Fruit fly (Drosophila melanogaster) whole organism, embryonic: ENCODE data around the gene Drgx.

Experiments used
- Adf1 ChIP-seq: fragments of 200-800 bp; sonication (Bioruptor generic); IDR thresholded peaks from 2 replicates; pipeline ENCODE4 v1.3.6; 2022; ENCODE audit warnings: missing biosample characterization, missing genetic modification characterization
- Bgb ChIP-seq: fragments of 200-800 bp; sonication (Bioruptor generic); IDR thresholded peaks from 2 replicates; pipeline ENCODE4 v1.3.6; 2022; ENCODE audit warnings: missing biosample characterization, missing genetic modification characterization; ENCODE audit not compliant: partially characterized antibody
- CG10543 ChIP-seq: fragments of 200-800 bp; sonication (Bioruptor generic); optimal IDR thresholded peaks from 3 replicates; lab custom pipeline; 2017; ENCODE audit warnings: missing biosample characterization, mild to moderate bottlenecking, missing genetic modification characterization, moderate library complexity
- CG10654 ChIP-seq: fragments of 200-800 bp; sonication (Bioruptor generic); optimal IDR thresholded peaks from 2 replicates; lab custom pipeline; 2016; ENCODE audit warnings: missing biosample characterization, missing genetic modification characterization
- CG14860 ChIP-seq: fragments of 200-800 bp; sonication (Bioruptor generic); IDR thresholded peaks from 3 replicates; pipeline ENCODE4 v1.3.6; 2022; ENCODE audit warnings: missing biosample characterization, missing genetic modification characterization; ENCODE audit not compliant: partially characterized antibody
- CG15269 ChIP-seq: fragments of 200-800 bp; sonication (Bioruptor generic); optimal IDR thresholded peaks from 2 replicates; lab custom pipeline; 2018; ENCODE audit warnings: missing biosample characterization, mild to moderate bottlenecking, missing genetic modification characterization, moderate library complexity
- CG16813 ChIP-seq: fragments of 200-800 bp; sonication (Bioruptor generic); IDR thresholded peaks from 3 replicates; pipeline ENCODE4 v1.3.6; 2022; ENCODE audit warnings: missing biosample characterization, missing genetic modification characterization; ENCODE audit not compliant: partially characterized antibody
- CG2120 ChIP-seq: fragments of 200-800 bp; sonication (Bioruptor generic); optimal IDR thresholded peaks from 3 replicates; lab custom pipeline; 2016; ENCODE audit warnings: missing biosample characterization, missing genetic modification characterization
- CG2678 ChIP-seq: fragments of 200-800 bp; sonication (Bioruptor generic); optimal IDR thresholded peaks from 3 replicates; lab custom pipeline; 2019; ENCODE audit warnings: missing biosample characterization, mild to moderate bottlenecking, missing genetic modification characterization, moderate library complexity
- CG2712 ChIP-seq: fragments of 200-800 bp; optimal IDR thresholded peaks from 3 replicates; lab custom pipeline; 2019; ENCODE audit warnings: missing biosample characterization, mild to moderate bottlenecking, missing genetic modification characterization, moderate library complexity
- CG33213 ChIP-seq: fragments of 200-800 bp; sonication (Bioruptor generic); optimal IDR thresholded peaks from 3 replicates; lab custom pipeline; 2016; ENCODE audit warnings: missing biosample characterization, missing genetic modification characterization
- CG5245 ChIP-seq: fragments of 200-800 bp; sonication (Bioruptor generic); optimal IDR thresholded peaks from 3 replicates; lab custom pipeline; 2016; ENCODE audit warnings: missing biosample characterization, missing genetic modification characterization
- CG7271 ChIP-seq: fragments of 200-800 bp; sonication (Bioruptor generic); optimal IDR thresholded peaks from 2 replicates; lab custom pipeline; 2018; ENCODE audit warnings: missing biosample characterization, mild to moderate bottlenecking, missing genetic modification characterization, moderate library complexity
- CG7372 ChIP-seq: fragments of 200-800 bp; sonication (Bioruptor generic); IDR thresholded peaks from 2 replicates; pipeline ENCODE4 v1.3.6; 2022; ENCODE audit warnings: missing biosample characterization, missing genetic modification characterization
- CG7556 ChIP-seq: fragments of 200-800 bp; sonication (Bioruptor generic); optimal IDR thresholded peaks from 2 replicates; lab custom pipeline; 2017; ENCODE audit warnings: missing biosample characterization, mild to moderate bottlenecking, missing genetic modification characterization
- CG7786 ChIP-seq: fragments of 200-800 bp; sonication (Bioruptor generic); optimal IDR thresholded peaks from 2 replicates; lab custom pipeline; 2016; ENCODE audit warnings: missing biosample characterization, missing genetic modification characterization
- CG7928 ChIP-seq: fragments of 200-800 bp; sonication (Bioruptor generic); optimal IDR thresholded peaks from 2 replicates; lab custom pipeline; 2017; ENCODE audit warnings: missing biosample characterization, mild to moderate bottlenecking, missing genetic modification characterization
- CG7987 ChIP-seq: fragments of 200-800 bp; sonication (Bioruptor generic); optimal IDR thresholded peaks from 2 replicates; lab custom pipeline; 2018; ENCODE audit warnings: missing biosample characterization, mild to moderate bottlenecking, missing genetic modification characterization, moderate library complexity
- CG9817 ChIP-seq: fragments of 200-800 bp; sonication (Bioruptor generic); optimal IDR thresholded peaks from 2 replicates; lab custom pipeline; 2018; ENCODE audit warnings: missing biosample characterization, mild to moderate bottlenecking, missing genetic modification characterization, moderate library complexity
- CTCF ChIP-seq: fragments of 200-800 bp; sonication (Bioruptor generic); optimal IDR thresholded peaks from 2 replicates; lab custom pipeline; 2017; ENCODE audit warnings: missing biosample characterization, mild to moderate bottlenecking, missing genetic modification characterization, moderate library complexity
- CoRest ChIP-seq: fragments of 200-800 bp; sonication (Bioruptor generic); optimal IDR thresholded peaks from 3 replicates; lab custom pipeline; 2018; ENCODE audit warnings: missing biosample characterization, mild to moderate bottlenecking, missing genetic modification characterization, moderate library complexity
- Dek ChIP-seq: fragments of 200-800 bp; sonication (Bioruptor generic); optimal IDR thresholded peaks from 3 replicates; lab custom pipeline; 2019; ENCODE audit warnings: missing biosample characterization, mild to moderate bottlenecking, missing genetic modification characterization, moderate library complexity
- Dfd ChIP-seq, 2 experiments: fragments of >200 bp; optimal IDR thresholded peaks; 2 replicates each; lab custom pipeline; 2017; ENCODE audit warnings: missing biosample characterization in 2 of 2, missing genetic modification characterization in 2 of 2
- Fer3 ChIP-seq: fragments of 200-800 bp; sonication (Bioruptor generic); optimal IDR thresholded peaks from 2 replicates; lab custom pipeline; 2018; ENCODE audit warnings: missing biosample characterization, mild to moderate bottlenecking, missing genetic modification characterization, moderate library complexity
- NC2β ChIP-seq: fragments of 200-800 bp; sonication (Bioruptor generic); optimal IDR thresholded peaks from 2 replicates; lab custom pipeline; 2016; ENCODE audit warnings: missing biosample characterization, missing genetic modification characterization
- Nf-YC ChIP-seq: fragments of 200-800 bp; optimal IDR thresholded peaks from 3 replicates; lab custom pipeline; 2019; ENCODE audit warnings: missing biosample characterization, mild to moderate bottlenecking, missing genetic modification characterization, moderate library complexity
- Pdp1 ChIP-seq, 2 experiments: fragments of 200-800 bp; sonication (Bioruptor generic); optimal IDR thresholded peaks; 3 replicates each; lab custom pipeline; 2016; ENCODE audit warnings: missing biosample characterization in 2 of 2, missing genetic modification characterization in 2 of 2, mild to moderate bottlenecking in 1 of 2, moderate library complexity in 1 of 2
- ac ChIP-seq: fragments of 200-800 bp; sonication (Bioruptor generic); optimal IDR thresholded peaks from 3 replicates; lab custom pipeline; 2017; ENCODE audit warnings: missing biosample characterization, mild to moderate bottlenecking, missing genetic modification characterization
- al ChIP-seq: fragments of 200-800 bp; sonication (Bioruptor generic); IDR thresholded peaks from 2 replicates; pipeline ENCODE4 v1.3.6; 2022; ENCODE audit warnings: missing biosample characterization, missing genetic modification characterization
- bcd ChIP-seq: fragments of 200-800 bp; sonication (Bioruptor generic); optimal IDR thresholded peaks from 2 replicates; lab custom pipeline; 2017; ENCODE audit warnings: missing biosample characterization, mild to moderate bottlenecking, missing genetic modification characterization
- caup ChIP-seq: fragments of 200-800 bp; sonication (Bioruptor generic); optimal IDR thresholded peaks from 3 replicates; lab custom pipeline; 2017; ENCODE audit warnings: missing biosample characterization, mild to moderate bottlenecking, missing genetic modification characterization, moderate library complexity; ENCODE audit not compliant: severe bottlenecking
- chm ChIP-seq: fragments of 200-800 bp; sonication (Bioruptor generic); IDR thresholded peaks from 2 replicates; pipeline ENCODE4 v1.3.6; 2022; ENCODE audit warnings: missing biosample characterization, missing genetic modification characterization
- dan ChIP-seq: fragments of 200-800 bp; sonication (Bioruptor generic); IDR thresholded peaks from 2 replicates; pipeline ENCODE4 v1.3.6; 2022; ENCODE audit warnings: missing biosample characterization, missing genetic modification characterization
- dimm ChIP-seq: fragments of 200-800 bp; sonication (Bioruptor generic); IDR thresholded peaks from 2 replicates; pipeline ENCODE4 v1.3.6; 2022; ENCODE audit warnings: missing biosample characterization, missing genetic modification characterization
- dmrt11E ChIP-seq: fragments of 200-800 bp; sonication (Bioruptor generic); optimal IDR thresholded peaks from 3 replicates; lab custom pipeline; 2018; ENCODE audit warnings: missing biosample characterization, mild to moderate bottlenecking, missing genetic modification characterization, moderate library complexity
- dysf ChIP-seq: fragments of 200-800 bp; sonication (Bioruptor generic); IDR thresholded peaks from 3 replicates; pipeline ENCODE4 v1.3.6; 2022; ENCODE audit warnings: missing biosample characterization, missing genetic modification characterization
- fd102C ChIP-seq: fragments of 200-800 bp; sonication (Bioruptor generic); optimal IDR thresholded peaks from 2 replicates; lab custom pipeline; 2018; ENCODE audit warnings: missing biosample characterization, mild to moderate bottlenecking, missing genetic modification characterization, moderate library complexity
- gsb ChIP-seq: fragments of 200-800 bp; sonication (Bioruptor generic); IDR thresholded peaks from 2 replicates; pipeline ENCODE4 v1.3.6; 2022; ENCODE audit warnings: missing biosample characterization, missing genetic modification characterization
- hbn ChIP-seq: fragments of 200-800 bp; sonication (Bioruptor generic); IDR thresholded peaks from 2 replicates; pipeline ENCODE4 v1.3.6; 2022; ENCODE audit warnings: missing biosample characterization, missing genetic modification characterization; ENCODE audit not compliant: partially characterized antibody
- hkb ChIP-seq, 2 experiments: fragments of 200-800 bp in 1 of 2; fragments of >200 bp in 1 of 2; sonication (Bioruptor generic) in 1 of 2; IDR thresholded peaks in 1 of 2; optimal IDR thresholded peaks in 1 of 2; 2 replicates each; pipeline versions ENCODE4 v1.3.6 to Lab custom; 2017 to 2022; ENCODE audit warnings: missing biosample characterization in 1 of 2, missing genetic modification characterization in 1 of 2
- kni ChIP-seq: fragments of 200-800 bp; sonication (Bioruptor generic); optimal IDR thresholded peaks from 3 replicates; lab custom pipeline; 2017; ENCODE audit warnings: mild to moderate bottlenecking, missing biosample characterization, missing genetic modification reagents, missing genetic modification characterization
- nerfin-1 ChIP-seq: fragments of 200-800 bp; sonication (Bioruptor generic); optimal IDR thresholded peaks from 3 replicates; lab custom pipeline; 2019; ENCODE audit warnings: missing biosample characterization, mild to moderate bottlenecking, missing genetic modification characterization, moderate library complexity
- sc ChIP-seq, 3 experiments: fragments of >200 bp in 2 of 3; fragments of 200-800 bp in 1 of 3; sonication (Bioruptor generic) in 1 of 3; optimal IDR thresholded peaks; 2 replicates in 2 of 3; 3 replicates in 1 of 3; lab custom pipeline; 2017; ENCODE audit warnings: mild to moderate bottlenecking in 1 of 3, missing biosample characterization in 1 of 3, missing genetic modification characterization in 1 of 3, missing genetic modification reagents in 1 of 3
- sd ChIP-seq: fragments of 200-800 bp; sonication (Bioruptor generic); optimal IDR thresholded peaks from 3 replicates; lab custom pipeline; 2018; ENCODE audit warnings: missing biosample characterization, mild to moderate bottlenecking, missing genetic modification characterization, moderate library complexity
- sens ChIP-seq: fragments of 200-800 bp; sonication (Bioruptor generic); peaks from one replicate; lab custom pipeline; 2016; ENCODE audit warnings: missing biosample characterization, missing genetic modification characterization
- sens-2 ChIP-seq: fragments of 200-800 bp; sonication (Bioruptor generic); IDR thresholded peaks from 2 replicates; pipeline ENCODE4 v1.3.6; 2022; ENCODE audit warnings: missing biosample characterization, missing genetic modification characterization
- ssp ChIP-seq: fragments of 200-800 bp; sonication (Bioruptor generic); IDR thresholded peaks from 2 replicates; pipeline ENCODE4 v1.3.6; 2022; ENCODE audit warnings: missing biosample characterization, missing genetic modification characterization
- unc-4 ChIP-seq: fragments of 200-800 bp; sonication (Bioruptor generic); IDR thresholded peaks from 2 replicates; pipeline ENCODE4 v1.3.6; 2022; ENCODE audit warnings: missing biosample characterization, missing genetic modification characterization; ENCODE audit not compliant: partially characterized antibody
- unpg ChIP-seq: fragments of 200-800 bp; sonication (Bioruptor generic); optimal IDR thresholded peaks from 3 replicates; lab custom pipeline; 2018; ENCODE audit warnings: missing biosample characterization, mild to moderate bottlenecking, missing genetic modification characterization, moderate library complexity
- zf30C ChIP-seq: fragments of 200-800 bp; sonication (Bioruptor generic); optimal IDR thresholded peaks from 3 replicates; lab custom pipeline; 2018; ENCODE audit warnings: missing biosample characterization, mild to moderate bottlenecking, missing genetic modification characterization

Drgx gene

DNA sequence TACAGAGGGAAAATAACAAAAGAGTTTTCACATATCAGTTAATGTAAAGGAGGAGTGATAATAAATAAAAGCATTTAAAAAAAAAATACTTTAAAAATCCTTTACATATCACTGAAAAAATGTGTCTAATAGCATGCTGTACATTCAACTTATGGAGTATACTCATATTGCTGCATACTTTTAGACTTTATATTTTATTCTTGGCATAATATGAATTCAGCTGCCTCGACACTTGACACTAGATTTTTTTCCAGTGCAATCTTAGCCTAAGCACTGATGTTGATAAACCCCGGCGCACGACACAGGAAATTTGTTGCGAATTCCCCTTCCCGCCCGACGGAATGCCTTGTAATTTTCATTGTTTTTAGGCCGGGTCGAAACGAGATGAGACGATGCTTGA is 77.9 kb downstream of the Drgx start (continued):
- no peak for TF ChIP-seq Pdp1 (GFP tag; optimal IDR thresholded peaks at IDR 0.05; lab: Kevin White, UChicago)
- no peak for TF ChIP-seq CG14860 (GFP tag; lab: Robert Waterston, UW)
- no peak for TF ChIP-seq CTCF (GFP tag; lab: Kevin White, UChicago)
- no peak for TF ChIP-seq chm
- no peak for TF ChIP-seq Nf-YC (tag; lab: Kevin White, UChicago)
- no peak for TF ChIP-seq dimm (GFP tag; lab: Robert Waterston, UW)
- no peak for TF ChIP-seq CG10654 (GFP tag; lab: Kevin White, UChicago)
- peak; percentile 2 for TF ChIP-seq unpg (GFP tag; lab: Kevin White, UChicago)
- no peak for TF ChIP-seq Dfd (GFP tag; optimal IDR thresholded peaks at IDR 0.05; lab: Kevin White, UChicago)
- no peak for TF ChIP-seq ac (GFP tag; lab: Kevin White, UChicago)
- TF ChIP-seq sens-2: no peak
- no peak for TF ChIP-seq dysf (GFP tag; lab: Robert Waterston, UW)
- no peak for TF ChIP-seq Adf1 (GFP tag; lab: Robert Waterston, UW)
- TF ChIP-seq caup (GFP tag; lab: Kevin White, UChicago): peak; percentile 2
- no peak for TF ChIP-seq CG2712
- TF ChIP-seq CG7271: no peak
- TF ChIP-seq sd: no peak
- TF ChIP-seq CG7372 (GFP tag; lab: Robert Waterston, UW): no peak
- no peak for TF ChIP-seq hkb (optimal IDR thresholded peaks at IDR 0.05; lab: Kevin White, UChicago)
- TF ChIP-seq hkb (GFP tag; IDR thresholded peaks at IDR 0.05; lab: Robert Waterston, UW): no peak
- peak; percentile 12 for TF ChIP-seq Fer3 (tag; lab: Kevin White, UChicago)
- TF ChIP-seq al (GFP tag; lab: Robert Waterston, UW): no peak
- no peak for TF ChIP-seq unc-4
- peak; percentile 12 for TF ChIP-seq CoRest (tag; lab: Kevin White, UChicago)
- peak; percentile 29 for TF ChIP-seq CG15269 (tag; lab: Kevin White, UChicago)
- TF ChIP-seq Bgb (GFP tag; lab: Robert Waterston, UW): no peak
- TF ChIP-seq CG7556: peak; percentile 35
- no peak for TF ChIP-seq nerfin-1
- peak; percentile 66 for TF ChIP-seq zf30C (GFP tag; lab: Kevin White, UChicago)
- no peak for TF ChIP-seq CG5245
- no peak for TF ChIP-seq Dek
- TF ChIP-seq CG7928 (GFP tag; lab: Kevin White, UChicago): no peak
- TF ChIP-seq CG9817: no peak
- no peak for TF ChIP-seq ssp (GFP tag; lab: Robert Waterston, UW)
- TF ChIP-seq bcd (GFP tag; lab: Kevin White, UChicago): no peak
- TF ChIP-seq gsb (GFP tag; lab: Robert Waterston, UW): no peak
- no peak for TF ChIP-seq CG16813
- no peak for TF ChIP-seq CG7786
- peak; percentile 62 for TF ChIP-seq CG2678 (tag; lab: Kevin White, UChicago)
- TF ChIP-seq CG10543 (GFP tag; lab: Kevin White, UChicago): no peak
- no peak for TF ChIP-seq NC2β (GFP tag; lab: Kevin White, UChicago)
- TF ChIP-seq CG7987: no peak
- peak; percentile 50 for TF ChIP-seq CG2120 (GFP tag; lab: Kevin White, UChicago)
- no peak for TF ChIP-seq kni (GFP tag; lab: Kevin White, UChicago)
- TF ChIP-seq dmrt11E (tag; lab: Kevin White, UChicago): no peak
- TF ChIP-seq hbn (GFP tag; lab: Robert Waterston, UW): no peak
- peak; percentile 50 for TF ChIP-seq sens
- TF ChIP-seq sc (optimal IDR thresholded peaks at IDR 0.05; lab: Kevin White, UChicago): no peak
- TF ChIP-seq sc (GFP tag; optimal IDR thresholded peaks at IDR 0.05; lab: Kevin White, UChicago): no peak
- TF ChIP-seq dan: no peak
- TF ChIP-seq CG33213: no peak
- no peak for TF ChIP-seq fd102C (GFP tag; lab: Kevin White, UChicago)
